Fruit fly (Drosophila melanogaster) whole organism, embryonic: ENCODE results near the gene CG32313.

Experiments
- BEAF-32 ChIP-seq: fragments of 200-800 bp; sonication (Bioruptor generic); optimal IDR thresholded peaks from 3 replicates; lab custom pipeline; 2017; ENCODE audit warnings: missing biosample characterization, missing genetic modification characterization, mild to moderate bottlenecking, moderate library complexity, missing genetic modification reagents
- BtbVII ChIP-seq: fragments of 200-800 bp; sonication (Bioruptor generic); optimal IDR thresholded peaks from 3 replicates; lab custom pipeline; 2017; ENCODE audit warnings: missing biosample characterization, mild to moderate bottlenecking, missing genetic modification characterization
- CG10654 ChIP-seq: fragments of 200-800 bp; sonication (Bioruptor generic); optimal IDR thresholded peaks from 2 replicates; lab custom pipeline; 2016; ENCODE audit warnings: missing biosample characterization, missing genetic modification characterization
- CG11560 ChIP-seq: fragments of 200-800 bp; sonication (Bioruptor generic); IDR thresholded peaks from 3 replicates; pipeline ENCODE4 v1.3.6; 2022; ENCODE audit warnings: missing biosample characterization, missing genetic modification characterization
- CG12219 ChIP-seq: fragments of 200-800 bp; sonication (Bioruptor generic); optimal IDR thresholded peaks from 3 replicates; lab custom pipeline; 2018; ENCODE audit warnings: missing biosample characterization, mild to moderate bottlenecking, missing genetic modification characterization
- CG14860 ChIP-seq: fragments of 200-800 bp; sonication (Bioruptor generic); IDR thresholded peaks from 3 replicates; pipeline ENCODE4 v1.3.6; 2022; ENCODE audit warnings: missing biosample characterization, missing genetic modification characterization; ENCODE audit not compliant: partially characterized antibody
- CG16815 ChIP-seq: fragments of 200-800 bp; sonication (Bioruptor generic); optimal IDR thresholded peaks from 3 replicates; lab custom pipeline; 2017; ENCODE audit warnings: missing biosample characterization, mild to moderate bottlenecking, missing genetic modification characterization
- CG2129 ChIP-seq: fragments of 200-800 bp; sonication (Bioruptor generic); IDR thresholded peaks from 2 replicates; pipeline ENCODE4 v1.3.6; 2022; ENCODE audit warnings: missing biosample characterization, missing genetic modification characterization; ENCODE audit not compliant: partially characterized antibody
- CG2875 ChIP-seq: fragments of 200-800 bp; sonication (Bioruptor generic); optimal IDR thresholded peaks from 2 replicates; lab custom pipeline; 2017; ENCODE audit warnings: missing biosample characterization, mild to moderate bottlenecking, missing genetic modification characterization, missing genetic modification reagents
- CG33213 ChIP-seq: fragments of 200-800 bp; sonication (Bioruptor generic); optimal IDR thresholded peaks from 3 replicates; lab custom pipeline; 2016; ENCODE audit warnings: missing biosample characterization, missing genetic modification characterization
- CG5953 ChIP-seq: fragments of 200-800 bp; sonication (Bioruptor generic); IDR thresholded peaks from 2 replicates; pipeline ENCODE4 v1.3.6; 2022; ENCODE audit warnings: missing biosample characterization, missing genetic modification characterization
- CG6254 ChIP-seq: fragments of 200-800 bp; sonication (Bioruptor generic); optimal IDR thresholded peaks from 3 replicates; lab custom pipeline; 2017; ENCODE audit warnings: mild to moderate bottlenecking, missing biosample characterization, missing genetic modification reagents, missing genetic modification characterization
- CG6791 ChIP-seq: fragments of 200-800 bp; sonication (Bioruptor generic); IDR thresholded peaks from 3 replicates; pipeline ENCODE4 v1.3.6; 2022; ENCODE audit warnings: missing biosample characterization, missing genetic modification characterization; ENCODE audit not compliant: partially characterized antibody
- CG6813 ChIP-seq: fragments of 200-800 bp; sonication (Bioruptor generic); optimal IDR thresholded peaks from 2 replicates; lab custom pipeline; 2017; ENCODE audit warnings: missing biosample characterization, missing genetic modification characterization, mild to moderate bottlenecking, moderate library complexity, missing genetic modification reagents
- CG7987 ChIP-seq: fragments of 200-800 bp; sonication (Bioruptor generic); optimal IDR thresholded peaks from 2 replicates; lab custom pipeline; 2018; ENCODE audit warnings: missing biosample characterization, mild to moderate bottlenecking, missing genetic modification characterization, moderate library complexity
- CG8290 ChIP-seq, 3 experiments: fragments of 200-800 bp; sonication (Bioruptor generic); optimal IDR thresholded peaks; 2 replicates each; lab custom pipeline; 2016 to 2019; ENCODE audit warnings: missing biosample characterization in 3 of 3, missing genetic modification characterization in 3 of 3, mild to moderate bottlenecking in 2 of 3, moderate library complexity in 1 of 3
- CG9932 ChIP-seq: fragments of 200-800 bp; sonication (Bioruptor generic); IDR thresholded peaks from 2 replicates; pipeline ENCODE4 v1.3.6; 2022; ENCODE audit warnings: missing biosample characterization, missing genetic modification characterization
- Dbx ChIP-seq: fragments of 200-800 bp; sonication (Bioruptor generic); IDR thresholded peaks from 3 replicates; pipeline ENCODE4 v1.3.6; 2022; ENCODE audit warnings: missing biosample characterization, missing genetic modification characterization
- Dek ChIP-seq: fragments of 200-800 bp; sonication (Bioruptor generic); optimal IDR thresholded peaks from 3 replicates; lab custom pipeline; 2019; ENCODE audit warnings: missing biosample characterization, mild to moderate bottlenecking, missing genetic modification characterization, moderate library complexity
- E2f2 ChIP-seq: fragments of 200-800 bp; sonication (Bioruptor generic); IDR thresholded peaks from 2 replicates; pipeline ENCODE4 v1.3.6; 2022; ENCODE audit warnings: missing biosample characterization, missing genetic modification characterization
- HHEX ChIP-seq: fragments of 200-800 bp; sonication (Bioruptor generic); optimal IDR thresholded peaks from 3 replicates; lab custom pipeline; 2017; ENCODE audit warnings: missing biosample characterization, mild to moderate bottlenecking, missing genetic modification characterization, missing genetic modification reagents
- HmgD ChIP-seq: fragments of 200-800 bp; sonication (Bioruptor generic); optimal IDR thresholded peaks from 3 replicates; lab custom pipeline; 2016; ENCODE audit warnings: missing biosample characterization, missing genetic modification characterization
- Mad ChIP-seq: fragments of 200-800 bp; sonication (Bioruptor generic); optimal IDR thresholded peaks from 2 replicates; lab custom pipeline; 2016; ENCODE audit warnings: missing biosample characterization, missing genetic modification characterization
- Sin3A ChIP-seq: fragments of >200 bp; optimal IDR thresholded peaks from 2 replicates; lab custom pipeline; 2018
- Sry-δ ChIP-seq: fragments of 200-800 bp; sonication (Bioruptor generic); optimal IDR thresholded peaks from 2 replicates; lab custom pipeline; 2016; ENCODE audit warnings: missing biosample characterization, missing genetic modification characterization
- YL-1 ChIP-seq: fragments of 200-800 bp; sonication (Bioruptor generic); optimal IDR thresholded peaks from 3 replicates; lab custom pipeline; 2017; ENCODE audit warnings: missing biosample characterization, mild to moderate bottlenecking, missing genetic modification characterization
- abd-A ChIP-seq: fragments of 200-800 bp; sonication (Bioruptor generic); optimal IDR thresholded peaks from 3 replicates; lab custom pipeline; 2019; ENCODE audit warnings: missing biosample characterization, mild to moderate bottlenecking, missing genetic modification characterization, moderate library complexity
- bsh ChIP-seq, 2 experiments: fragments of 200-800 bp; sonication (Bioruptor generic); optimal IDR thresholded peaks; 2 replicates each; lab custom pipeline; 2017 to 2018; ENCODE audit warnings: mild to moderate bottlenecking in 2 of 2, missing biosample characterization in 2 of 2, missing genetic modification characterization in 2 of 2, moderate library complexity in 1 of 2
- chinmo ChIP-seq: fragments of 200-800 bp; sonication (Bioruptor generic); IDR thresholded peaks from 4 replicates; pipeline ENCODE4 v1.3.6; 2022; ENCODE audit warnings: missing biosample characterization, missing genetic modification characterization; ENCODE audit not compliant: partially characterized antibody
- ci ChIP-seq: fragments of 200-800 bp; sonication (Bioruptor generic); IDR thresholded peaks from 3 replicates; pipeline ENCODE4 v1.3.6; 2022; ENCODE audit warnings: missing biosample characterization, missing genetic modification characterization
- ems ChIP-seq: fragments of 200-800 bp; sonication (Bioruptor generic); optimal IDR thresholded peaks from 3 replicates; lab custom pipeline; 2016; ENCODE audit warnings: missing biosample characterization, missing genetic modification characterization
- hb ChIP-seq: fragments of 200-800 bp; sonication (Bioruptor generic); IDR thresholded peaks from 3 replicates; pipeline ENCODE4 v1.3.6; 2022; ENCODE audit warnings: missing biosample characterization, missing genetic modification characterization; ENCODE audit not compliant: partially characterized antibody
- hbn ChIP-seq: fragments of 200-800 bp; sonication (Bioruptor generic); IDR thresholded peaks from 2 replicates; pipeline ENCODE4 v1.3.6; 2022; ENCODE audit warnings: missing biosample characterization, missing genetic modification characterization; ENCODE audit not compliant: partially characterized antibody
- jumu ChIP-seq: fragments of 200-800 bp; sonication (Bioruptor generic); optimal IDR thresholded peaks from 3 replicates; lab custom pipeline; 2016; ENCODE audit warnings: missing biosample characterization, missing genetic modification characterization
- kni ChIP-seq: fragments of 200-800 bp; sonication (Bioruptor generic); optimal IDR thresholded peaks from 3 replicates; lab custom pipeline; 2017; ENCODE audit warnings: mild to moderate bottlenecking, missing biosample characterization, missing genetic modification reagents, missing genetic modification characterization
- mld ChIP-seq: fragments of 200-800 bp; sonication (Bioruptor generic); IDR thresholded peaks from 3 replicates; pipeline ENCODE4 v1.3.6; 2022; ENCODE audit warnings: missing biosample characterization, missing genetic modification characterization; ENCODE audit not compliant: partially characterized antibody
- nerfin-2 ChIP-seq: fragments of 200-800 bp; sonication (Bioruptor generic); IDR thresholded peaks from 2 replicates; pipeline ENCODE4 v1.3.6; 2022; ENCODE audit warnings: missing biosample characterization, missing genetic modification characterization; ENCODE audit not compliant: partially characterized antibody
- nmo ChIP-seq: fragments of 200-800 bp; sonication (Bioruptor generic); optimal IDR thresholded peaks from 2 replicates; lab custom pipeline; 2018; ENCODE audit warnings: missing biosample characterization, mild to moderate bottlenecking, missing genetic modification characterization, moderate library complexity
- odd ChIP-seq: fragments of 200-800 bp; sonication (Bioruptor generic); optimal IDR thresholded peaks from 2 replicates; lab custom pipeline; 2017; ENCODE audit warnings: missing biosample characterization, mild to moderate bottlenecking, missing genetic modification characterization
- pzg ChIP-seq: fragments of 200-800 bp; sonication (Bioruptor generic); optimal IDR thresholded peaks from 3 replicates; lab custom pipeline; 2018; ENCODE audit warnings: missing biosample characterization, mild to moderate bottlenecking, missing genetic modification characterization, moderate library complexity
- sd ChIP-seq: fragments of 200-800 bp; sonication (Bioruptor generic); optimal IDR thresholded peaks from 3 replicates; lab custom pipeline; 2018; ENCODE audit warnings: missing biosample characterization, mild to moderate bottlenecking, missing genetic modification characterization, moderate library complexity
- shn ChIP-seq: fragments of 200-800 bp; sonication (Bioruptor generic); optimal IDR thresholded peaks from 3 replicates; lab custom pipeline; 2016; ENCODE audit warnings: missing biosample characterization, missing genetic modification characterization
- slbo ChIP-seq: fragments of 200-800 bp; sonication (Bioruptor generic); IDR thresholded peaks from 2 replicates; pipeline ENCODE4 v1.3.6; 2022; ENCODE audit warnings: missing biosample characterization, missing genetic modification characterization
- stwl ChIP-seq: fragments of 200-800 bp; sonication (Bioruptor generic); optimal IDR thresholded peaks from 3 replicates; lab custom pipeline; 2018; ENCODE audit warnings: missing biosample characterization, mild to moderate bottlenecking, missing genetic modification characterization, moderate library complexity
- tap ChIP-seq: fragments of 200-800 bp; optimal IDR thresholded peaks from 3 replicates; lab custom pipeline; 2019; ENCODE audit warnings: missing biosample characterization, mild to moderate bottlenecking, missing genetic modification characterization, moderate library complexity
- trh ChIP-seq: fragments of 200-800 bp; sonication (Bioruptor generic); optimal IDR thresholded peaks from 2 replicates; lab custom pipeline; 2016; ENCODE audit warnings: missing biosample characterization, missing genetic modification characterization
- wdn ChIP-seq: fragments of 200-800 bp; sonication (Bioruptor generic); IDR thresholded peaks from 2 replicates; pipeline ENCODE4 v1.3.6; 2022; ENCODE audit warnings: missing biosample characterization, missing genetic modification characterization

Gene CG32313

DNA sequence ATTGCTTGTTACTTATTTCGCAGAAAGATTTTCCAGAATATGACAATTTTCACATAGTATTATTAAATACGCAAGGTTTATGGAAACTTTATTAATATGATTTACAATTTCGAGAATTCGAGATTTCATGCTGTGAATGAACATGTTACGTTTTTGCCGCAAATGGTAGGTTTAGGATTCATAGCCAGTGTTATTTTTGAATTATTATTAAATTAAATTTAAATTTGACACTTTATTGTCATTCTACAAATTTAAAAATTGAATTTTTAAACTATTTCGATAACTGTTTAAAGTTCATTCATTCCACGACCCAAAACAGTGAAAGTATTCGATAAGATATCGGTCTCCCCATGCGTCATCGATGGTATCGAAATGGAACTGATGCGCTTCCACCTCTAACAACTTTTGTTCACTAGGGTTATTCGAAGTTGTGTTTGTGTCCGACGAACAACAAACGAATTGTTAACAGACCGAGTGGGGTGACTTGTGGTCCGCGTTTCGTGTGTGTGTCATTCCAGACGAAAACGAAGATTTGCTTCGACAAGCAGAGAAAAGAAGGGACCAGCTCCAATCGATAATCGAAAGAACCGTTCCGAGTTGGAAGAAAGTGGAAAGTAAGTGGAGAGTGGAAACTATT, at the start of gene CG32313, which contains the start of gene Pcyt1 (continued):
- TF ChIP-seq CG33213 (GFP tag; lab: Kevin White, UChicago) = peak; percentile 32
- peak; percentile 89 for TF ChIP-seq nerfin-2 (GFP tag; lab: Robert Waterston, UW)
- no peak for TF ChIP-seq HHEX (GFP tag; lab: Kevin White, UChicago)
- TF ChIP-seq sd = peak; percentile 75
- TF ChIP-seq Dek (tag; lab: Kevin White, UChicago) = peak; percentile 58
- TF ChIP-seq mld (GFP tag; lab: Robert Waterston, UW) = peak; percentile 80; the same call in 1 of the 3 replicates
- peak; percentile 94 for TF ChIP-seq chinmo (GFP tag; lab: Robert Waterston, UW)
- TF ChIP-seq CG12219 (GFP tag; lab: Kevin White, UChicago) = peak; percentile 34
- TF ChIP-seq odd = peak; percentile 52
- peak in 1 of 2 experiments; percentile 6 for TF ChIP-seq bsh (GFP tag; optimal IDR thresholded peaks at IDR 0.05; lab: Kevin White, UChicago)
- TF ChIP-seq jumu (GFP tag; lab: Kevin White, UChicago) = peak; percentile 33
- TF ChIP-seq E2f2 = peak; percentile 81
- TF ChIP-seq wdn (GFP tag; lab: Robert Waterston, UW) = 0 out of 2 replicates have a peak, but pooled peaks have one; percentile 27
- TF ChIP-seq BtbVII (GFP tag; lab: Kevin White, UChicago) = peak; percentile 0
- TF ChIP-seq shn (GFP tag; lab: Kevin White, UChicago) = no peak
- peak; percentile 56; the same call in 1 of the 3 replicates for TF ChIP-seq ci (GFP tag; lab: Robert Waterston, UW)
- TF ChIP-seq BEAF-32 (GFP tag; lab: Kevin White, UChicago) = peak; percentile 89
- TF ChIP-seq tap = peak; percentile 49
- no peak for TF ChIP-seq CG6254 (GFP tag; lab: Kevin White, UChicago)
- TF ChIP-seq Sry-δ (GFP tag; lab: Kevin White, UChicago) = peak; percentile 96
- no peak for TF ChIP-seq CG10654 (GFP tag; lab: Kevin White, UChicago)
- no peak for TF ChIP-seq abd-A
- peak; percentile 23 for TF ChIP-seq CG2875 (GFP tag; lab: Kevin White, UChicago)
- no peak for TF ChIP-seq CG6813 (GFP tag; lab: Kevin White, UChicago)
- peak; percentile 38 for TF ChIP-seq YL-1 (GFP tag; lab: Kevin White, UChicago)
- TF ChIP-seq ems (GFP tag; lab: Kevin White, UChicago) = peak; percentile 18
- peak; percentile 99 for TF ChIP-seq CG11560
- peak; percentile 11 for TF ChIP-seq Sin3A (lab: Kevin White, UChicago)
- TF ChIP-seq CG8290 (GFP tag; optimal IDR thresholded peaks at IDR 0.05; lab: Kevin White, UChicago) = peak; percentile 44
- peak in 1 of 2 experiments; percentile 72 for TF ChIP-seq CG8290 (tag; optimal IDR thresholded peaks at IDR 0.05; lab: Kevin White, UChicago)
- TF ChIP-seq CG9932 = peak; percentile 59
- no peak for TF ChIP-seq CG5953 (GFP tag; lab: Robert Waterston, UW)
- peak; percentile 86 for TF ChIP-seq CG14860
- TF ChIP-seq CG6791 (GFP tag; lab: Robert Waterston, UW) = peak; percentile 96
- no peak for TF ChIP-seq trh
- no peak for TF ChIP-seq kni (GFP tag; lab: Kevin White, UChicago)
- TF ChIP-seq stwl (tag; lab: Kevin White, UChicago) = peak; percentile 94
- peak; percentile 81 for TF ChIP-seq hbn (GFP tag; lab: Robert Waterston, UW)
- TF ChIP-seq HmgD (GFP tag; lab: Kevin White, UChicago) = peak; percentile 49
- TF ChIP-seq Dbx (GFP tag; lab: Robert Waterston, UW) = peak; percentile 63; the same call in 2 of the 3 replicates
- peak; percentile 79 for TF ChIP-seq hb
- TF ChIP-seq slbo = peak; percentile 39; the same call in 1 of the 2 replicates
- TF ChIP-seq CG2129 (GFP tag; lab: Robert Waterston, UW) = peak; percentile 73
- TF ChIP-seq nmo (GFP tag; lab: Kevin White, UChicago) = peak; percentile 50
- peak; percentile 73 for TF ChIP-seq CG7987 (GFP tag; lab: Kevin White, UChicago)
- peak; percentile 90 for TF ChIP-seq pzg (GFP tag; lab: Kevin White, UChicago)
- TF ChIP-seq CG16815 (GFP tag; lab: Kevin White, UChicago) = no peak
- peak; percentile 7 for TF ChIP-seq Mad (GFP tag; lab: Kevin White, UChicago)
